Worm (Caenorhabditis elegans) whole organism, L1 larva: Measurements from ENCODE around the gene sru-24.

Experiments used
- C04F5.9 ChIP-seq: sonication (generic microtip); optimal IDR thresholded peaks from 2 replicates; lab custom pipeline; 2016; ENCODE audit warnings: missing genetic modification characterization, missing compliant biosample characterization
- C34B4.2 ChIP-seq: sonication (generic microtip); optimal IDR thresholded peaks from 2 replicates; lab custom pipeline; 2017; ENCODE audit warnings: mild to moderate bottlenecking, missing genetic modification characterization, missing compliant biosample characterization
- Y116A8C.19 ChIP-seq: sonication (generic microtip); optimal IDR thresholded peaks from 2 replicates; lab custom pipeline; 2016; ENCODE audit warnings: missing compliant biosample characterization, missing genetic modification characterization, borderline replicate concordance
- alr-1 ChIP-seq: fragments of 200-800 bp; sonication (Bioruptor generic); optimal IDR thresholded peaks from 2 replicates; lab custom pipeline; 2018; ENCODE audit warnings: borderline replicate concordance, mild to moderate bottlenecking, missing genetic modification characterization, missing compliant biosample characterization
- blmp-1 ChIP-seq: fragments of 150-350 bp; optimal IDR thresholded peaks from 2 replicates; lab custom pipeline; 2014; ENCODE audit warnings: missing biosample characterization, missing genetic modification characterization
- ceh-63 ChIP-seq: fragments of 200-800 bp; sonication (Bioruptor generic); optimal IDR thresholded peaks from 2 replicates; lab custom pipeline; 2018; ENCODE audit warnings: mild to moderate bottlenecking, missing genetic modification characterization, missing compliant biosample characterization
- ceh-8 ChIP-seq: fragments of 200-800 bp; sonication (Bioruptor generic); optimal IDR thresholded peaks from 2 replicates; lab custom pipeline; 2018; ENCODE audit warnings: mild to moderate bottlenecking, missing genetic modification characterization, moderate library complexity, missing compliant biosample characterization
- ceh-82 ChIP-seq, 3 experiments: fragments of 150-350 bp in 1 of 3; sonication (generic microtip) in 2 of 3; optimal IDR thresholded peaks; 2 replicates each; lab custom pipeline; 2014 to 2017; ENCODE audit warnings: missing biosample characterization in 3 of 3, missing genetic modification characterization in 3 of 3
- ceh-88 ChIP-seq: fragments of 200-800 bp; sonication (Bioruptor generic); IDR thresholded peaks from 2 replicates; pipeline ENCODE4 v1.3.6; 2022; ENCODE audit warnings: missing genetic modification characterization, missing compliant biosample characterization
- ces-1 ChIP-seq: fragments of 150-350 bp; optimal IDR thresholded peaks from 2 replicates; lab custom pipeline; 2014; ENCODE audit warnings: missing biosample characterization, missing genetic modification reagents, missing genetic modification characterization
- dpl-1 ChIP-seq, 3 experiments: fragments of 150-350 bp in 2 of 3; sonication (generic microtip) in 1 of 3; optimal IDR thresholded peaks; 2 replicates each; lab custom pipeline; 2014 to 2017; ENCODE audit warnings: missing biosample characterization in 3 of 3, missing genetic modification characterization in 3 of 3, missing genetic modification reagents in 3 of 3
- efl-3 ChIP-seq: fragments of 200-800 bp; sonication (Bioruptor generic); optimal IDR thresholded peaks from 2 replicates; lab custom pipeline; 2018; ENCODE audit warnings: mild to moderate bottlenecking, missing genetic modification characterization, missing compliant biosample characterization
- elt-2 ChIP-seq: sonication (generic microtip); optimal IDR thresholded peaks from 2 replicates; lab custom pipeline; 2016; ENCODE audit warnings: missing genetic modification characterization, mild to moderate bottlenecking, inconsistent platforms, missing compliant biosample characterization, missing genetic modification reagents
- grh-1 ChIP-seq: fragments of 200-800 bp; sonication (Bioruptor generic); IDR thresholded peaks from 2 replicates; pipeline ENCODE4 v1.3.6; 2022; ENCODE audit warnings: missing genetic modification reagents, missing genetic modification characterization, missing compliant biosample characterization
- hpl-2 ChIP-seq: fragments of 150-350 bp; optimal IDR thresholded peaks from 2 replicates; lab custom pipeline; 2014; ENCODE audit warnings: missing biosample characterization, missing genetic modification reagents, missing genetic modification characterization
- jun-1 ChIP-seq: fragments of 150-350 bp; optimal IDR thresholded peaks from 2 replicates; lab custom pipeline; 2014; ENCODE audit warnings: missing biosample characterization, missing genetic modification reagents, missing genetic modification characterization
- lin-13 ChIP-seq: fragments of 150-350 bp; optimal IDR thresholded peaks from 2 replicates; lab custom pipeline; 2014; ENCODE audit warnings: missing biosample characterization, missing genetic modification reagents, missing genetic modification characterization
- lin-15B ChIP-seq: fragments of 150-350 bp; sonication (generic microtip); optimal IDR thresholded peaks from 3 replicates; lab custom pipeline; 2014; ENCODE audit warnings: missing biosample characterization, missing genetic modification characterization
- lir-3 ChIP-seq: sonication (generic microtip); optimal IDR thresholded peaks from 2 replicates; lab custom pipeline; 2016; ENCODE audit warnings: mild to moderate bottlenecking, missing genetic modification characterization, moderate library complexity, missing compliant biosample characterization; ENCODE audit not compliant: poor library complexity
- mef-2 ChIP-seq: fragments of 150-350 bp; optimal IDR thresholded peaks from 2 replicates; lab custom pipeline; 2014; ENCODE audit warnings: missing biosample characterization, missing genetic modification characterization
- mep-1 ChIP-seq: fragments of 150-350 bp; optimal IDR thresholded peaks from 2 replicates; lab custom pipeline; 2014; ENCODE audit warnings: missing biosample characterization, missing genetic modification characterization
- nhr-11 ChIP-seq: fragments of 150-350 bp; optimal IDR thresholded peaks from 2 replicates; lab custom pipeline; 2014; ENCODE audit warnings: missing biosample characterization, missing genetic modification characterization
- nhr-12 ChIP-seq: sonication (generic microtip); optimal IDR thresholded peaks from 2 replicates; lab custom pipeline; 2017; ENCODE audit warnings: missing biosample characterization, missing genetic modification characterization
- nhr-19 ChIP-seq: fragments of 200-800 bp; sonication (Bioruptor generic); conservative IDR thresholded peaks from 2 replicates; pipeline ENCODE4 v1.3.6; 2022; ENCODE audit warnings: missing genetic modification characterization, missing compliant biosample characterization
- nhr-237 ChIP-seq: fragments of 150-350 bp; optimal IDR thresholded peaks from 2 replicates; lab custom pipeline; 2014; ENCODE audit warnings: missing biosample characterization, missing genetic modification characterization
- nhr-77 ChIP-seq: fragments of 150-350 bp; optimal IDR thresholded peaks from 2 replicates; lab custom pipeline; 2014; ENCODE audit warnings: missing biosample characterization, missing genetic modification characterization
- nhr-85 ChIP-seq: sonication (generic microtip); peaks from one replicate; lab custom pipeline; 2016; ENCODE audit warnings: missing genetic modification characterization, inconsistent platforms, missing compliant biosample characterization
- rnt-1 ChIP-seq: sonication (generic microtip); optimal IDR thresholded peaks from 2 replicates; lab custom pipeline; 2016; ENCODE audit warnings: mild to moderate bottlenecking, missing genetic modification characterization, moderate library complexity, missing compliant biosample characterization
- skn-1 ChIP-seq: fragments of 150-350 bp; optimal IDR thresholded peaks from 2 replicates; lab custom pipeline; 2014; ENCODE audit warnings: missing biosample characterization, missing genetic modification characterization
- snpc-4 ChIP-seq: fragments of 150-350 bp; optimal IDR thresholded peaks from 2 replicates; lab custom pipeline; 2014; ENCODE audit warnings: missing biosample characterization, missing genetic modification characterization
- swsn-7 ChIP-seq: sonication (generic microtip); optimal IDR thresholded peaks from 2 replicates; lab custom pipeline; 2016; ENCODE audit warnings: missing genetic modification characterization, missing compliant biosample characterization
- unc-30 ChIP-seq: sonication (generic microtip); optimal IDR thresholded peaks from 2 replicates; lab custom pipeline; 2017; ENCODE audit warnings: missing biosample characterization, missing genetic modification characterization
- unc-62 ChIP-seq: fragments of 150-350 bp; optimal IDR thresholded peaks from 2 replicates; lab custom pipeline; 2014; ENCODE audit warnings: missing biosample characterization, missing genetic modification reagents, missing genetic modification characterization
- unc-98 ChIP-seq: fragments of 200-800 bp; sonication (Bioruptor generic); IDR thresholded peaks from 2 replicates; pipeline ENCODE4 v1.3.6; 2022; ENCODE audit warnings: missing genetic modification characterization, missing compliant biosample characterization
- vab-15 ChIP-seq: sonication (generic microtip); optimal IDR thresholded peaks from 2 replicates; lab custom pipeline; 2017; ENCODE audit warnings: missing genotype, mild to moderate bottlenecking, missing genetic modification characterization, missing compliant biosample characterization
- zag-1 ChIP-seq: fragments of 150-350 bp; optimal IDR thresholded peaks from 2 replicates; lab custom pipeline; 2014; ENCODE audit warnings: missing biosample characterization, missing genetic modification characterization
- ztf-11 ChIP-seq, 2 experiments: sonication (generic microtip); optimal IDR thresholded peaks; 2 replicates each; lab custom pipeline; 2016 to 2017; ENCODE audit warnings: missing genetic modification characterization in 2 of 2, missing biosample characterization in 1 of 2, missing compliant biosample characterization in 1 of 2
- ztf-4 ChIP-seq: fragments of 150-350 bp; optimal IDR thresholded peaks from 2 replicates; lab custom pipeline; 2014; ENCODE audit warnings: missing biosample characterization, missing genetic modification characterization

Gene sru-24

DNA sequence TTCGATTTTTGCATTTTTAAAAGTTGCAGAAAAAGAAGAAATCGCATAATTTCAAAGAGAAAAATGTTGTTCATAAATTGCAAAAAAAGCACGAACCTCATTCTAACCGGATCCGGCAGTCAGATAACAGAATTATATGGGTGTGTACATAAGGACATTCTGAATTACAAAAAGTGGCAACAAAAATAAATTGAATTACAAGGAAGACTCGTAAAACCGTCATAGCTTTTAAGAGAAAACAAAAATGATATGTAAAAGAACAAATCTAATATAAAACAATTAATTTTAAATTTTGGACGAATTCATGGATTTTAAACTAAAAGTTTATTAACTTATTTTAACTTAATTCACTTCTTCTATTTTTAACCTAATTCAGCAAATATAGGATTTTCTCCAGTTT lies 11.0 kb downstream of the sru-24 start, which contains the start of gene F31F4.17:
Gene F31F4.17 (minus strand): TSS at position 101 of the 400 bp plus-strand sequence.
- TF ChIP-seq jun-1 (tag; lab: Kevin White, UChicago): no peak
- TF ChIP-seq, all 84 proteins: peak for 0

DNA sequence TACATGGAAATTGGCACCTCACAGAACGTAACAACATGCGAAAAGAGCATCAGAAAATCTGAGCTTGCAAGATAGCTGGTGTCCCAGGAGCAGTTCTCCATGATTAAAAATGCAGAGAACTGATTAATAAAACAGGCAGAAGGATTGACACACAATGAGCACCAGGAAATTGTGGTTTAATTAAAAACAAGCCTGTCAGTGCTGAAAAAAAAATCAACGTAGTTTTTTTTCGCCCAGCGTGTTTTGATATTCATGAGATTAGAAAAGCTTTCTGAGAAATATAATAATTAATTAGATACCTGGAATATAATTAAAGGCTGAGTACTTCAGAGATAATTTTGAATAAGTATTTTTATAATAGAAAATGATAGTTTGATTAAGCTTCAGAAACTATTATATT lies 13.6 kb downstream of the sru-24 start, which contains the start of gene srh-246:
Gene srh-246 (minus strand): TSS at position 101 of the 400 bp plus-strand sequence.
- no peak for TF ChIP-seq zag-1 (tag; lab: Kevin White, UChicago)
- TF ChIP-seq Y116A8C.19 (tag; lab: Kevin White, UChicago): no peak
- TF ChIP-seq lin-15B (tag; lab: Kevin White, UChicago): no peak
- TF ChIP-seq ceh-63 (GFP tag; lab: Kevin White, UChicago): no peak

DNA sequence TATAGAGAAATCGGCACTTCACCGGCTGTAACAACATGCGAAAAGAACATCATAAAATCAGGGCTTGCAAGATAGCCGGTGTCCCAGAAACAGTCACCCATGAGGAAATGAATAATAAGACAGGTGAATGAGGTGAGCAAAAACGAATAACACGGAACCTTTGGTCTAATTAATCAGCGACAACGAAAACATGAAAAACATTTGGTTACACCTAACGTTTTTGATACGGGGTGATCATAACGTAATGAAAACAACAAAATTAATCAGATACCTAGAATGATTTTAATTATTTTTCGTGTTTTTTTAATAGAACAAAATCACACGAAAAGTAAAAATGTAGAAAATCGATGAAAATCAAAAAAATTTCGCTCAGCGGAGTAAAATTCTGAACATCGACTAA lies 15.4 kb downstream of the sru-24 start, which contains the start of gene srh-245:
Gene srh-245 (minus strand): TSS at position 101 of the 400 bp plus-strand sequence.
- TF ChIP-seq vab-15 (tag; lab: Kevin White, UChicago) (no peak), blmp-1 (tag; lab: Kevin White, UChicago) (no peak), hpl-2 (GFP tag; lab: Kevin White, UChicago) (no peak), jun-1 (tag; lab: Kevin White, UChicago) (no peak), elt-2 (tag; lab: Kevin White, UChicago) (no peak), snpc-4 (no peak), ceh-88 (no peak), ces-1 (no peak), unc-62 (GFP tag; lab: Kevin White, UChicago) (no peak), unc-30 (tag; lab: Kevin White, UChicago) (no peak), lir-3 (tag; lab: Kevin White, UChicago) (no peak), ceh-82 (tag; optimal IDR thresholded peaks at IDR 0.05; lab: Kevin White, UChicago) (no peak), mep-1 (no peak), nhr-237 (tag; lab: Kevin White, UChicago) (no peak), grh-1 (GFP tag; lab: Robert Waterston, UW) (no peak), lin-15B (tag; lab: Kevin White, UChicago) (no peak), lin-13 (GFP tag; lab: Kevin White, UChicago) (no peak), nhr-11 (no peak), nhr-19 (no peak), nhr-85 (tag; lab: Kevin White, UChicago) (no peak)

DNA sequence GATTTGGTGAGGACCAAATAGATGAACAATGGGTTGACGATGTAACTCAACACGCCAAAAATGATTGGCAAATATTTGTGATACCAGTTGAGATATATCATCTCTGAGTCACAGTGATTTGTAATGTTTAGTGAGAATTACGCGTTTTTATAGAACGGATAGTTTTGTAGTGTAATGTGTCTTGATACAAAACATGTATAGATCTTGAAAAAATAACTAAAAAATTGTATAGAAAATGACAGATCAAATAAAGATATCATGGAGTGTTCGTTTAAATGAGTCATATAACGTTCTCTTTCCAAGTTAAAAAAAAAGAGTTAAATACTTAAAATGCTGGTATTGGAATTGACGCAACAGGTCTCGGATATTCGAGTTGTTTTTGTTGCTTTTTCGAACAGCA lies 16.8 kb downstream of the sru-24 start, which contains the start of gene srj-6:
Gene srj-6 (minus strand): TSS at position 101 of the 400 bp plus-strand sequence.
- TF ChIP-seq C34B4.2 (no peak), nhr-77 (tag; lab: Kevin White, UChicago) (no peak), ztf-11 (tag; optimal IDR thresholded peaks at IDR 0.05; lab: Kevin White, UChicago) (no peak), ceh-8 (GFP tag; lab: Kevin White, UChicago) (no peak), rnt-1 (tag; lab: Kevin White, UChicago) (no peak), C04F5.9 (tag; lab: Kevin White, UChicago) (no peak), skn-1 (tag; lab: Kevin White, UChicago) (no peak), nhr-12 (no peak), ztf-4 (tag; lab: Kevin White, UChicago) (no peak), swsn-7 (tag; lab: Kevin White, UChicago) (no peak), snpc-4 (no peak), ceh-63 (GFP tag; lab: Kevin White, UChicago) (no peak), mef-2 (tag; lab: Kevin White, UChicago) (no peak)

DNA sequence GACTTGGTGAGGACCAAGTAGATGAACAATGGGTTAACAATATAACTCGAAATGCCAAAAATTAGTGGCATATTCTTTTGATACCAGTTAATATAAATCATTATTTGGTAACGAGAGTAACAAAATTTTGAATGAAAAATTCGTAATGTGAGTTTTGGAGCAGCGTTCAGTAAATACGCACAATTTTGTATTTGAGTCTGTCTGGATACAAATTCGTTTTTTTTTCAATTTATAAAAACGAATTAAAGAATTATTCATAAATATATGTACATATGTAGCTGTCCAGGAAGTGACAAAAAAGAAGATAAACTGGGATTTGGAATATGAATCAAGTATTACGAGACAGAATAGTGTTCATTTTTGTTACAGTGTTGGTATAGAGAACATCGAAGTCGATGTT lies 18.3 kb downstream of the sru-24 start, which contains the start of gene srj-5:
Gene srj-5 (minus strand): TSS at position 101 of the 400 bp plus-strand sequence.
- TF ChIP-seq unc-62 (GFP tag; lab: Kevin White, UChicago) (no peak), blmp-1 (tag; lab: Kevin White, UChicago) (no peak), alr-1 (tag; lab: Kevin White, UChicago) (no peak), efl-3 (GFP tag; lab: Kevin White, UChicago) (no peak), dpl-1 (GFP tag; optimal IDR thresholded peaks at IDR 0.05; lab: Kevin White, UChicago) (no peak), unc-98 (GFP tag; lab: Robert Waterston, UW) (no peak)
- TF ChIP-seq, all 84 proteins: peak for 0
